Fruit fly (Drosophila melanogaster): ENCODE data around the gene dnd.

- TF ChIP-seq Rx (GFP tag; IDR thresholded peaks at IDR 0.05) (no peak), CG6854 (GFP tag; optimal IDR thresholded peaks at IDR 0.05) (no peak), tgo (GFP tag; IDR thresholded peaks at IDR 0.05) (no peak), Six4 (GFP tag; optimal IDR thresholded peaks at IDR 0.05) (no peak), usp (GFP tag; optimal IDR thresholded peaks at IDR 0.05) (no peak), sim (GFP tag; IDR thresholded peaks at IDR 0.05) (no peak)
Measured at dm6 chr3R:21923742-21924141, 36.6 kb upstream of the dnd start.

Measured in whole organism, embryonic.